Worm (Caenorhabditis elegans): ENCODE measurements around the gene C56E6.4.

ce11 chrII:6489711-6490184 is 38.8 kb downstream of the C56E6.4 start, which contains the start of the genes snr-3 and rsp-5:
- no peak for TF ChIP-seq jun-1 (tag; optimal IDR thresholded peaks at IDR 0.05)
- no peak for TF ChIP-seq nhr-11 (tag; optimal IDR thresholded peaks at IDR 0.05)
